Worm (Caenorhabditis elegans): Measurements from ENCODE around the gene W02B3.3.

The W02B3.3 gene

ce11 chrIII:634618-635017 is 33.6 kb downstream of the W02B3.3 start, which contains the start of gene fem-2 (continued):
- TF ChIP-seq ztf-4 (tag; optimal IDR thresholded peaks at IDR 0.05) (no peak), unc-62 (GFP tag; optimal IDR thresholded peaks at IDR 0.05) (no peak), unc-30 (tag; optimal IDR thresholded peaks at IDR 0.05) (no peak), unc-98 (GFP tag; IDR thresholded peaks at IDR 0.05) (no peak), lir-3 (tag; optimal IDR thresholded peaks at IDR 0.05; ENCODE audit: poor library complexity) (no peak), hlh-4 (tag; optimal IDR thresholded peaks at IDR 0.05) (no peak), mep-1 (tag; optimal IDR thresholded peaks at IDR 0.05) (peak; percentile 79), F16B12.6 (tag; optimal IDR thresholded peaks at IDR 0.05) (no peak), nhr-19 (GFP tag; conservative IDR thresholded peaks at IDR 0.05) (peak; percentile 36), ces-1 (GFP tag; optimal IDR thresholded peaks at IDR 0.05) (no peak), aha-1 (tag; optimal IDR thresholded peaks at IDR 0.05) (no peak)

- TF ChIP-seq unc-130 (tag; optimal IDR thresholded peaks at IDR 0.05): no peak
- no peak for TF ChIP-seq blmp-1 (tag; optimal IDR thresholded peaks at IDR 0.05)
- TF ChIP-seq elt-2 (tag; optimal IDR thresholded peaks at IDR 0.05): no peak
- TF ChIP-seq aha-1 (tag; optimal IDR thresholded peaks at IDR 0.05): no peak
- TF ChIP-seq sptf-1 (tag; optimal IDR thresholded peaks at IDR 0.05): no peak
- no peak for TF ChIP-seq nhr-20 (tag; optimal IDR thresholded peaks at IDR 0.05)
- no peak for TF ChIP-seq hlh-4 (tag; optimal IDR thresholded peaks at IDR 0.05)
- TF ChIP-seq C34B4.2 (tag; optimal IDR thresholded peaks at IDR 0.05): no peak
- no peak for TF ChIP-seq tlp-1 (tag; optimal IDR thresholded peaks at IDR 0.05)
- TF ChIP-seq skn-1 (tag; optimal IDR thresholded peaks at IDR 0.05): no peak
- TF ChIP-seq lin-35 (GFP tag; optimal IDR thresholded peaks at IDR 0.05): no peak
- TF ChIP-seq irx-1 (tag; optimal IDR thresholded peaks at IDR 0.05): no peak
These were observed 36.8 kb downstream of the W02B3.3 start, which contains the start of gene T19C3.6 for ce11 chrIII:631421-631820. Gene T19C3.6 (minus strand): TSS chrIII:631521.

ce11 chrIII:627838-628237 is 40.4 kb downstream of the W02B3.3 start, which contains the start of gene T19C3.5:
Gene T19C3.5 (minus strand): TSS chrIII:627938.
- no peak for TF ChIP-seq unc-62 (GFP tag; optimal IDR thresholded peaks at IDR 0.05)
- no peak for TF ChIP-seq pqm-1 (tag; optimal IDR thresholded peaks at IDR 0.05)
- no peak for TF ChIP-seq isw-1 (GFP tag; IDR thresholded peaks at IDR 0.05)
- TF ChIP-seq vab-15 (tag; optimal IDR thresholded peaks at IDR 0.05): no peak
- TF ChIP-seq grh-1 (GFP tag; IDR thresholded peaks at IDR 0.05): no peak
- TF ChIP-seq egl-27 (tag; optimal IDR thresholded peaks at IDR 0.05): no peak
- TF ChIP-seq nhr-71 (tag; optimal IDR thresholded peaks at IDR 0.05): no peak
- TF ChIP-seq tlp-1 (tag; optimal IDR thresholded peaks at IDR 0.05): no peak
- TF ChIP-seq elt-3 (tag; optimal IDR thresholded peaks at IDR 0.05): no peak
- no peak for TF ChIP-seq ceh-63 (GFP tag; optimal IDR thresholded peaks at IDR 0.05)
- TF ChIP-seq nhr-19 (GFP tag; conservative IDR thresholded peaks at IDR 0.05): no peak
- TF ChIP-seq blmp-1 (tag; optimal IDR thresholded peaks at IDR 0.05): no peak
- TF ChIP-seq pag-3 (tag; optimal IDR thresholded peaks at IDR 0.05; ENCODE audit: borderline replicate concordance, insufficient read depth): no peak
- TF ChIP-seq irx-1 (tag; optimal IDR thresholded peaks at IDR 0.05): no peak

- no peak for TF ChIP-seq unc-130 (tag; optimal IDR thresholded peaks at IDR 0.05)
- TF ChIP-seq efl-1 (optimal IDR thresholded peaks at IDR 0.05): no peak
- TF ChIP-seq efl-1 (GFP tag; optimal IDR thresholded peaks at IDR 0.05 in 1 of 2): peak in 1 of 2 experiments; percentile 58
These were observed 42.1 kb downstream of the W02B3.3 start for ce11 chrIII:626091-626490.

ce11 chrIII:623754-624153 is 44.5 kb downstream of the W02B3.3 start:
- peak; percentile 76 for TF ChIP-seq C16A3.4 (tag; optimal IDR thresholded peaks at IDR 0.05)
- peak; percentile 67 to 83 for TF ChIP-seq efl-1 (optimal IDR thresholded peaks at IDR 0.05)
- TF ChIP-seq efl-1 (GFP tag; optimal IDR thresholded peaks at IDR 0.05 in 1 of 2): peak; percentile 48 to 93
- no peak for TF ChIP-seq zag-1 (tag; optimal IDR thresholded peaks at IDR 0.05)
- peak; percentile 85 for TF ChIP-seq nhr-85 (tag)
- TF ChIP-seq fos-1 (tag; optimal IDR thresholded peaks at IDR 0.05): peak; percentile 72
- no peak for TF ChIP-seq nhr-11 (tag; optimal IDR thresholded peaks at IDR 0.05)
- TF ChIP-seq ceh-88 (GFP tag; IDR thresholded peaks at IDR 0.05): no peak; the same call in 1 of the 2 replicates
- peak; percentile 89 for TF ChIP-seq dsc-1 (tag; optimal IDR thresholded peaks at IDR 0.05)
- peak; percentile 74 for TF ChIP-seq C34B4.2 (tag; optimal IDR thresholded peaks at IDR 0.05)
- no peak for TF ChIP-seq nhr-12 (tag; optimal IDR thresholded peaks at IDR 0.05)
- TF ChIP-seq F16B12.6 (tag; optimal IDR thresholded peaks at IDR 0.05): no peak
- TF ChIP-seq pax-3 (tag; optimal IDR thresholded peaks at IDR 0.05): peak; percentile 45
- TF ChIP-seq blmp-1 (tag; optimal IDR thresholded peaks at IDR 0.05): peak; percentile 84
- TF ChIP-seq irx-1 (tag; optimal IDR thresholded peaks at IDR 0.05): no peak
- TF ChIP-seq unc-86 (tag; optimal IDR thresholded peaks at IDR 0.05): peak; percentile 75
- no peak for TF ChIP-seq efl-3 (GFP tag; optimal IDR thresholded peaks at IDR 0.05)
- peak; percentile 83 for TF ChIP-seq nhr-47 (tag; optimal IDR thresholded peaks at IDR 0.05)
- TF ChIP-seq nhr-90 (tag; optimal IDR thresholded peaks at IDR 0.05; ENCODE audit: poor library complexity): peak; percentile 72
- TF ChIP-seq lin-39 (tag; optimal IDR thresholded peaks at IDR 0.05): no peak
